Worm (Caenorhabditis elegans): ENCODE data around the gene T10C6.6.

ce11 chrV:16016977-16017376 is 7.1 kb upstream of the T10C6.6 start:
- no peak for TF ChIP-seq lin-11 (tag; optimal IDR thresholded peaks at IDR 0.05)
- TF ChIP-seq alr-1 (tag; optimal IDR thresholded peaks at IDR 0.05), result no peak
- no peak for TF ChIP-seq nhr-12 (tag; optimal IDR thresholded peaks at IDR 0.05)
- no peak for TF ChIP-seq unc-39 (tag; optimal IDR thresholded peaks at IDR 0.05)
- no peak for TF ChIP-seq ztf-4 (tag; optimal IDR thresholded peaks at IDR 0.05)
